Fruit fly (Drosophila melanogaster) whole organism, embryonic: ENCODE results near the gene CG10338.

ENCODE experiments used
- ATbp ChIP-seq: fragments of 200-800 bp; sonication (Bioruptor generic); optimal IDR thresholded peaks from 2 replicates; lab custom pipeline; 2017; ENCODE audit warnings: missing biosample characterization, mild to moderate bottlenecking, missing genetic modification characterization, missing genetic modification reagents
- Aef1 ChIP-seq: fragments of 200-800 bp; sonication (Bioruptor generic); IDR thresholded peaks from 3 replicates; pipeline ENCODE4 v1.3.6; 2022; ENCODE audit warnings: missing biosample characterization, missing genetic modification characterization
- B-H2 ChIP-seq: fragments of 200-800 bp; sonication (Bioruptor generic); optimal IDR thresholded peaks from 2 replicates; lab custom pipeline; 2018; ENCODE audit warnings: missing biosample characterization, mild to moderate bottlenecking, missing genetic modification characterization
- BtbVII ChIP-seq: fragments of 200-800 bp; sonication (Bioruptor generic); optimal IDR thresholded peaks from 3 replicates; lab custom pipeline; 2017; ENCODE audit warnings: missing biosample characterization, mild to moderate bottlenecking, missing genetic modification characterization
- CG10209 ChIP-seq: fragments of 200-800 bp; sonication (Bioruptor generic); optimal IDR thresholded peaks from 3 replicates; lab custom pipeline; 2017; ENCODE audit warnings: missing biosample characterization, mild to moderate bottlenecking, missing genetic modification characterization, missing genetic modification reagents
- CG11504 ChIP-seq: fragments of 200-800 bp; sonication (Bioruptor generic); optimal IDR thresholded peaks from 3 replicates; lab custom pipeline; 2019; ENCODE audit warnings: missing biosample characterization, mild to moderate bottlenecking, missing genetic modification characterization, moderate library complexity
- CG12236 ChIP-seq: fragments of 200-800 bp; sonication (Bioruptor generic); optimal IDR thresholded peaks from 2 replicates; lab custom pipeline; 2016; ENCODE audit warnings: missing biosample characterization, missing genetic modification characterization
- CG15601 ChIP-seq: fragments of 200-800 bp; sonication (Bioruptor generic); optimal IDR thresholded peaks from 3 replicates; lab custom pipeline; 2019; ENCODE audit warnings: missing biosample characterization, mild to moderate bottlenecking, missing genetic modification characterization, moderate library complexity
- CG17328 ChIP-seq: fragments of 200-800 bp; sonication (Bioruptor generic); IDR thresholded peaks from 2 replicates; pipeline ENCODE4 v1.3.6; 2022; ENCODE audit warnings: missing biosample characterization, missing genetic modification characterization
- CG18764 ChIP-seq: fragments of 200-800 bp; sonication (Bioruptor generic); optimal IDR thresholded peaks from 3 replicates; lab custom pipeline; 2016; ENCODE audit warnings: missing biosample characterization, missing genetic modification characterization
- CG2116 ChIP-seq: fragments of 200-800 bp; sonication (Bioruptor generic); optimal IDR thresholded peaks from 3 replicates; lab custom pipeline; 2018; ENCODE audit warnings: missing biosample characterization, mild to moderate bottlenecking, missing genetic modification characterization
- CG2199 ChIP-seq: fragments of 200-800 bp; sonication (Bioruptor generic); IDR thresholded peaks from 3 replicates; pipeline ENCODE4 v1.3.6; 2022; ENCODE audit warnings: missing biosample characterization, missing genetic modification characterization
- CG4854 ChIP-seq: fragments of 200-800 bp; sonication (Bioruptor generic); optimal IDR thresholded peaks from 2 replicates; lab custom pipeline; 2016; ENCODE audit warnings: missing biosample characterization, missing genetic modification characterization, inconsistent platforms
- CG6272 ChIP-seq: fragments of 200-800 bp; sonication (Bioruptor generic); IDR thresholded peaks from 2 replicates; pipeline ENCODE4 v1.3.6; 2022; ENCODE audit warnings: missing biosample characterization, missing genetic modification characterization
- CG6765 ChIP-seq: fragments of 200-800 bp; sonication (Bioruptor generic); optimal IDR thresholded peaks from 3 replicates; lab custom pipeline; 2017; ENCODE audit warnings: missing biosample characterization, mild to moderate bottlenecking, missing genetic modification characterization
- CG8359 ChIP-seq: fragments of 200-800 bp; sonication (Bioruptor generic); optimal IDR thresholded peaks from 2 replicates; lab custom pipeline; 2017; ENCODE audit warnings: missing biosample characterization, mild to moderate bottlenecking, missing genetic modification characterization, borderline replicate concordance
- CG9876 ChIP-seq: fragments of 200-800 bp; sonication (Bioruptor generic); optimal IDR thresholded peaks from 2 replicates; lab custom pipeline; 2016; ENCODE audit warnings: missing biosample characterization, missing genetic modification characterization
- CrebB ChIP-seq: fragments of 200-800 bp; sonication (Bioruptor generic); optimal IDR thresholded peaks from 3 replicates; lab custom pipeline; 2018; ENCODE audit warnings: missing biosample characterization, mild to moderate bottlenecking, missing genetic modification characterization
- Dfd ChIP-seq, 2 experiments: fragments of >200 bp; optimal IDR thresholded peaks; 2 replicates each; lab custom pipeline; 2017; ENCODE audit warnings: missing biosample characterization in 2 of 2, missing genetic modification characterization in 2 of 2
- E2f1 ChIP-seq: fragments of 200-800 bp; sonication (Bioruptor generic); IDR thresholded peaks from 2 replicates; pipeline ENCODE4 v1.3.6; 2022; ENCODE audit warnings: missing biosample characterization, missing genetic modification characterization
- Elba2 ChIP-seq: fragments of 200-800 bp; sonication (Bioruptor generic); optimal IDR thresholded peaks from 3 replicates; lab custom pipeline; 2016; ENCODE audit warnings: missing biosample characterization, missing genetic modification characterization
- Ets97D ChIP-seq: fragments of 200-800 bp; sonication (Bioruptor generic); optimal IDR thresholded peaks from 3 replicates; lab custom pipeline; 2016; ENCODE audit warnings: missing biosample characterization, missing genetic modification characterization
- Fer1 ChIP-seq: fragments of 200-800 bp; sonication (Bioruptor generic); optimal IDR thresholded peaks from 2 replicates; lab custom pipeline; 2017; ENCODE audit warnings: missing biosample characterization, mild to moderate bottlenecking, missing genetic modification characterization
- H15 ChIP-seq: fragments of 200-800 bp; sonication (Bioruptor generic); IDR thresholded peaks from 3 replicates; pipeline ENCODE4 v1.3.6; 2022; ENCODE audit warnings: missing biosample characterization, missing genetic modification characterization
- H2.0 ChIP-seq: fragments of 200-800 bp; sonication (Bioruptor generic); IDR thresholded peaks from 2 replicates; pipeline ENCODE4 v1.3.6; 2022; ENCODE audit warnings: missing biosample characterization, missing genetic modification characterization
- HLHmδ ChIP-seq: fragments of 200-800 bp; sonication (Bioruptor generic); optimal IDR thresholded peaks from 2 replicates; lab custom pipeline; 2018; ENCODE audit warnings: missing biosample characterization, mild to moderate bottlenecking, missing genetic modification characterization, moderate library complexity
- Hand ChIP-seq: fragments of 200-800 bp; sonication (Bioruptor generic); optimal IDR thresholded peaks from 2 replicates; lab custom pipeline; 2017; ENCODE audit warnings: mild to moderate bottlenecking, missing biosample characterization, missing genetic modification reagents, missing genetic modification characterization
- Max ChIP-seq: fragments of 200-800 bp; sonication (Bioruptor generic); optimal IDR thresholded peaks from 2 replicates; lab custom pipeline; 2016; ENCODE audit warnings: missing biosample characterization, mild to moderate bottlenecking, missing genetic modification characterization
- Oaz ChIP-seq: fragments of 200-800 bp; sonication (Bioruptor generic); IDR thresholded peaks from 2 replicates; pipeline ENCODE4 v1.3.6; 2022; ENCODE audit warnings: missing biosample characterization, missing genetic modification characterization
- Xrp1 ChIP-seq: fragments of 200-800 bp; sonication (Bioruptor generic); IDR thresholded peaks from 2 replicates; pipeline ENCODE4 v1.3.6; 2022; ENCODE audit warnings: missing biosample characterization, missing genetic modification characterization
- abd-A ChIP-seq: fragments of 200-800 bp; sonication (Bioruptor generic); optimal IDR thresholded peaks from 3 replicates; lab custom pipeline; 2019; ENCODE audit warnings: missing biosample characterization, mild to moderate bottlenecking, missing genetic modification characterization, moderate library complexity
- ac ChIP-seq: fragments of 200-800 bp; sonication (Bioruptor generic); optimal IDR thresholded peaks from 3 replicates; lab custom pipeline; 2017; ENCODE audit warnings: missing biosample characterization, mild to moderate bottlenecking, missing genetic modification characterization
- al ChIP-seq: fragments of 200-800 bp; sonication (Bioruptor generic); IDR thresholded peaks from 2 replicates; pipeline ENCODE4 v1.3.6; 2022; ENCODE audit warnings: missing biosample characterization, missing genetic modification characterization
- chinmo ChIP-seq: fragments of 200-800 bp; sonication (Bioruptor generic); IDR thresholded peaks from 4 replicates; pipeline ENCODE4 v1.3.6; 2022; ENCODE audit warnings: missing biosample characterization, missing genetic modification characterization; ENCODE audit not compliant: partially characterized antibody
- crc ChIP-seq: fragments of 200-800 bp; sonication (Bioruptor generic); optimal IDR thresholded peaks from 2 replicates; lab custom pipeline; 2016; ENCODE audit warnings: missing biosample characterization, missing genetic modification characterization
- emc ChIP-seq: fragments of 200-800 bp; sonication (Bioruptor generic); optimal IDR thresholded peaks from 2 replicates; lab custom pipeline; 2016; ENCODE audit warnings: missing biosample characterization, missing genetic modification characterization
- fu2 ChIP-seq: fragments of 200-800 bp; sonication (Bioruptor generic); optimal IDR thresholded peaks from 2 replicates; lab custom pipeline; 2016; ENCODE audit warnings: missing biosample characterization, missing genetic modification characterization
- gfzf ChIP-seq: fragments of 200-800 bp; sonication (Bioruptor generic); optimal IDR thresholded peaks from 2 replicates; lab custom pipeline; 2016; ENCODE audit warnings: missing biosample characterization, mild to moderate bottlenecking, missing genetic modification characterization, moderate library complexity
- hbn ChIP-seq: fragments of 200-800 bp; sonication (Bioruptor generic); IDR thresholded peaks from 2 replicates; pipeline ENCODE4 v1.3.6; 2022; ENCODE audit warnings: missing biosample characterization, missing genetic modification characterization; ENCODE audit not compliant: partially characterized antibody
- jigr1 ChIP-seq: fragments of 200-800 bp; sonication (Bioruptor generic); IDR thresholded peaks from 3 replicates; pipeline ENCODE4 v1.3.6; 2022; ENCODE audit warnings: missing biosample characterization, missing genetic modification characterization
- klu ChIP-seq: fragments of 200-800 bp; sonication (Bioruptor generic); IDR thresholded peaks from 2 replicates; pipeline ENCODE4 v1.3.6; 2022; ENCODE audit warnings: missing biosample characterization, missing genetic modification characterization
- lmd ChIP-seq: fragments of 200-800 bp; sonication (Bioruptor generic); IDR thresholded peaks from 2 replicates; pipeline ENCODE4 v1.3.6; 2022; ENCODE audit warnings: missing biosample characterization, missing genetic modification characterization
- mirr ChIP-seq: fragments of 200-800 bp; sonication (Bioruptor generic); optimal IDR thresholded peaks from 3 replicates; lab custom pipeline; 2018; ENCODE audit warnings: missing biosample characterization, mild to moderate bottlenecking, missing genetic modification characterization
- run ChIP-seq: fragments of 200-800 bp; sonication (Bioruptor generic); optimal IDR thresholded peaks from 3 replicates; lab custom pipeline; 2018; ENCODE audit warnings: missing biosample characterization, mild to moderate bottlenecking, missing genetic modification characterization
- sens-2 ChIP-seq: fragments of 200-800 bp; sonication (Bioruptor generic); IDR thresholded peaks from 2 replicates; pipeline ENCODE4 v1.3.6; 2022; ENCODE audit warnings: missing biosample characterization, missing genetic modification characterization
- seq ChIP-seq: fragments of 200-800 bp; sonication (Bioruptor generic); IDR thresholded peaks from 2 replicates; pipeline ENCODE4 v1.3.6; 2022; ENCODE audit warnings: missing biosample characterization, missing genetic modification characterization
- sna ChIP-seq: fragments of 200-800 bp; sonication (Bioruptor generic); IDR thresholded peaks from 2 replicates; pipeline ENCODE4 v1.3.6; 2022; ENCODE audit warnings: missing biosample characterization, missing genetic modification characterization; ENCODE audit not compliant: partially characterized antibody
- so ChIP-seq: fragments of 200-800 bp; sonication (Bioruptor generic); IDR thresholded peaks from 3 replicates; pipeline ENCODE4 v1.3.6; 2022; ENCODE audit warnings: missing biosample characterization, missing genetic modification characterization
- sqz ChIP-seq: fragments of 200-800 bp; sonication (Bioruptor generic); optimal IDR thresholded peaks from 3 replicates; lab custom pipeline; 2018; ENCODE audit warnings: missing biosample characterization, mild to moderate bottlenecking, missing genetic modification characterization
- ssp ChIP-seq: fragments of 200-800 bp; sonication (Bioruptor generic); IDR thresholded peaks from 2 replicates; pipeline ENCODE4 v1.3.6; 2022; ENCODE audit warnings: missing biosample characterization, missing genetic modification characterization
- vfl ChIP-seq: fragments of 200-800 bp; sonication (Bioruptor generic); optimal IDR thresholded peaks from 2 replicates; lab custom pipeline; 2016; ENCODE audit warnings: missing biosample characterization, missing genetic modification characterization

The CG10338 gene

dm6 chr2L:18705617-18706046, 10.2 kb downstream of the CG10338 start, which contains the start of gene Jwa (continued):
- peak; percentile 88 for TF ChIP-seq jigr1 (GFP tag; lab: Robert Waterston, UW)
- TF ChIP-seq Elba2 (GFP tag; lab: Kevin White, UChicago), result peak; percentile 75
- peak; percentile 73 for TF ChIP-seq CG15601 (tag; lab: Kevin White, UChicago)
- TF ChIP-seq CG8359 (GFP tag; lab: Kevin White, UChicago), result peak; percentile 10
- peak; percentile 100 for TF ChIP-seq hbn (GFP tag; lab: Robert Waterston, UW)
- no peak for TF ChIP-seq sqz (GFP tag; lab: Kevin White, UChicago)
- TF ChIP-seq CG17328, result peak; percentile 89
- peak; percentile 93 for TF ChIP-seq fu2 (GFP tag; lab: Kevin White, UChicago)
- peak; percentile 82 for TF ChIP-seq E2f1 (GFP tag; lab: Robert Waterston, UW)
- peak; percentile 82 for TF ChIP-seq Hand (GFP tag; lab: Kevin White, UChicago)
- TF ChIP-seq HLHmδ (GFP tag; lab: Kevin White, UChicago), result no peak
- TF ChIP-seq emc (GFP tag; lab: Kevin White, UChicago), result peak; percentile 62
- TF ChIP-seq H2.0 (GFP tag; lab: Robert Waterston, UW), result peak; percentile 92
- TF ChIP-seq Fer1 (GFP tag; lab: Kevin White, UChicago), result peak; percentile 79
- peak; percentile 81 for TF ChIP-seq Max (GFP tag; lab: Kevin White, UChicago)
- peak; percentile 94 for TF ChIP-seq B-H2 (GFP tag; lab: Kevin White, UChicago)
- peak; percentile 88 for TF ChIP-seq H15 (GFP tag; lab: Robert Waterston, UW)
- peak; percentile 78 for TF ChIP-seq CG18764 (GFP tag; lab: Kevin White, UChicago)
- peak; percentile 79 for TF ChIP-seq crc (GFP tag; lab: Kevin White, UChicago)
- TF ChIP-seq CG2199 (GFP tag; lab: Robert Waterston, UW), result no peak
- peak; percentile 82 for TF ChIP-seq CG11504 (tag; lab: Kevin White, UChicago)
- TF ChIP-seq CG12236 (GFP tag; lab: Kevin White, UChicago), result peak; percentile 79
- peak; percentile 95 for TF ChIP-seq CG10209
- TF ChIP-seq Ets97D, result peak; percentile 77
- peak; percentile 81 for TF ChIP-seq Oaz (GFP tag; lab: Robert Waterston, UW)
- TF ChIP-seq CrebB, result peak; percentile 90
- peak; percentile 86 for TF ChIP-seq sens-2 (GFP tag; lab: Robert Waterston, UW)
- peak; percentile 98 for TF ChIP-seq vfl (GFP tag; lab: Kevin White, UChicago)
- peak; percentile 83 for TF ChIP-seq ssp (GFP tag; lab: Robert Waterston, UW)
- peak; percentile 31 for TF ChIP-seq run (tag; lab: Kevin White, UChicago)
- TF ChIP-seq ATbp (GFP tag; lab: Kevin White, UChicago), result peak; percentile 88
- peak; percentile 15 for TF ChIP-seq CG6765 (GFP tag; lab: Kevin White, UChicago)
- peak; percentile 91 for TF ChIP-seq lmd (GFP tag; lab: Robert Waterston, UW)
- TF ChIP-seq mirr (GFP tag; lab: Kevin White, UChicago), result peak; percentile 38
- peak; percentile 100 for TF ChIP-seq sna
- peak; percentile 91 for TF ChIP-seq Aef1 (GFP tag; lab: Robert Waterston, UW)
- no peak for TF ChIP-seq abd-A (tag; lab: Kevin White, UChicago)
- TF ChIP-seq Xrp1 (GFP tag; lab: Robert Waterston, UW), result peak; percentile 93
- peak; percentile 71 for TF ChIP-seq ac (GFP tag; lab: Kevin White, UChicago)
- peak; percentile 80 for TF ChIP-seq CG4854 (GFP tag; lab: Kevin White, UChicago)
- peak; percentile 84; the same call in 2 of the 3 replicates for TF ChIP-seq so (GFP tag; lab: Robert Waterston, UW)
- TF ChIP-seq CG9876 (GFP tag; lab: Kevin White, UChicago), result peak; percentile 87
- peak; percentile 81 for TF ChIP-seq CG2116 (GFP tag; lab: Kevin White, UChicago)
- peak; percentile 94 for TF ChIP-seq chinmo
- TF ChIP-seq klu (GFP tag; lab: Robert Waterston, UW), result peak; percentile 85
- no peak for TF ChIP-seq Dfd (GFP tag; optimal IDR thresholded peaks at IDR 0.05; lab: Kevin White, UChicago)
- TF ChIP-seq seq, result peak; percentile 83
- TF ChIP-seq gfzf (GFP tag; lab: Kevin White, UChicago), result peak; percentile 12
- TF ChIP-seq al (GFP tag; lab: Robert Waterston, UW), result peak; percentile 96
- TF ChIP-seq CG6272, result peak; percentile 96
- TF ChIP-seq BtbVII (GFP tag; lab: Kevin White, UChicago), result no peak
